Fruit fly (Drosophila melanogaster) whole organism, embryonic: ENCODE results near the gene tipE.

Source experiments
- Ada2b ChIP-seq: fragments of 200-800 bp; sonication (Bioruptor generic); IDR thresholded peaks from 2 replicates; pipeline ENCODE4 v1.3.6; 2022; ENCODE audit warnings: missing biosample characterization, missing genetic modification characterization
- CG10274 ChIP-seq: fragments of 200-800 bp; sonication (Bioruptor generic); optimal IDR thresholded peaks from 3 replicates; lab custom pipeline; 2017; ENCODE audit warnings: missing biosample characterization, mild to moderate bottlenecking, missing genetic modification characterization
- CG10979 ChIP-seq: fragments of 200-800 bp; sonication (Bioruptor generic); optimal IDR thresholded peaks from 2 replicates; lab custom pipeline; 2018; ENCODE audit warnings: missing biosample characterization, mild to moderate bottlenecking, missing genetic modification characterization, moderate library complexity
- CG11504 ChIP-seq: fragments of 200-800 bp; sonication (Bioruptor generic); optimal IDR thresholded peaks from 3 replicates; lab custom pipeline; 2019; ENCODE audit warnings: missing biosample characterization, mild to moderate bottlenecking, missing genetic modification characterization, moderate library complexity
- CG11723 ChIP-seq: fragments of 200-800 bp; sonication (Bioruptor generic); optimal IDR thresholded peaks from 2 replicates; lab custom pipeline; 2017; ENCODE audit warnings: missing biosample characterization, mild to moderate bottlenecking, missing genetic modification characterization
- CG14014 ChIP-seq: fragments of 200-800 bp; sonication (Bioruptor generic); IDR thresholded peaks from 2 replicates; pipeline ENCODE4 v1.3.6; 2022; ENCODE audit warnings: missing biosample characterization, missing genetic modification characterization
- CG17328 ChIP-seq: fragments of 200-800 bp; sonication (Bioruptor generic); IDR thresholded peaks from 2 replicates; pipeline ENCODE4 v1.3.6; 2022; ENCODE audit warnings: missing biosample characterization, missing genetic modification characterization
- CG1832 ChIP-seq: fragments of 200-800 bp; sonication (Bioruptor generic); optimal IDR thresholded peaks from 2 replicates; lab custom pipeline; 2017; ENCODE audit warnings: missing biosample characterization, mild to moderate bottlenecking, missing genetic modification characterization, inconsistent platforms
- CG2712 ChIP-seq: fragments of 200-800 bp; optimal IDR thresholded peaks from 3 replicates; lab custom pipeline; 2019; ENCODE audit warnings: missing biosample characterization, mild to moderate bottlenecking, missing genetic modification characterization, moderate library complexity
- CG30431 ChIP-seq: fragments of 200-800 bp; sonication (Bioruptor generic); optimal IDR thresholded peaks from 2 replicates; lab custom pipeline; 2017; ENCODE audit warnings: missing biosample characterization, missing genetic modification characterization
- CG31365 ChIP-seq: fragments of 200-800 bp; sonication (Bioruptor generic); optimal IDR thresholded peaks from 2 replicates; lab custom pipeline; 2018; ENCODE audit warnings: missing biosample characterization, mild to moderate bottlenecking, missing genetic modification characterization
- CG31388 ChIP-seq: fragments of 200-800 bp; sonication (Bioruptor generic); optimal IDR thresholded peaks from 2 replicates; lab custom pipeline; 2016; ENCODE audit warnings: missing biosample characterization, missing genetic modification characterization
- CG4404 ChIP-seq: fragments of 200-800 bp; sonication (Bioruptor generic); IDR thresholded peaks from 2 replicates; pipeline ENCODE4 v1.3.6; 2022; ENCODE audit warnings: missing biosample characterization, missing genetic modification characterization
- CG4730 ChIP-seq: fragments of 200-800 bp; sonication (Bioruptor generic); IDR thresholded peaks from 2 replicates; pipeline ENCODE4 v1.3.6; 2022; ENCODE audit warnings: missing biosample characterization, missing genetic modification characterization
- CG8478 ChIP-seq: fragments of >200 bp; optimal IDR thresholded peaks from 2 replicates; lab custom pipeline; 2018
- CG9797 ChIP-seq: fragments of 200-800 bp; sonication (Bioruptor generic); optimal IDR thresholded peaks from 3 replicates; lab custom pipeline; 2018; ENCODE audit warnings: missing biosample characterization, mild to moderate bottlenecking, missing genetic modification characterization
- D ChIP-seq, 2 experiments: fragments of 200-800 bp in 1 of 2; fragments of >200 bp in 1 of 2; sonication (Bioruptor generic) in 1 of 2; optimal IDR thresholded peaks; 2 replicates in 1 of 2; 3 replicates in 1 of 2; lab custom pipeline; 2017; ENCODE audit warnings: mild to moderate bottlenecking in 1 of 2, missing biosample characterization in 1 of 2, missing genetic modification characterization in 1 of 2, missing genetic modification reagents in 1 of 2
- Dbx ChIP-seq: fragments of 200-800 bp; sonication (Bioruptor generic); IDR thresholded peaks from 3 replicates; pipeline ENCODE4 v1.3.6; 2022; ENCODE audit warnings: missing biosample characterization, missing genetic modification characterization
- HLH3B ChIP-seq: fragments of 200-800 bp; sonication (Bioruptor generic); IDR thresholded peaks from 2 replicates; pipeline ENCODE4 v1.3.6; 2022; ENCODE audit warnings: missing biosample characterization, missing genetic modification characterization
- Kr ChIP-seq: fragments of 200-800 bp; sonication (Bioruptor generic); optimal IDR thresholded peaks from 2 replicates; lab custom pipeline; 2017; ENCODE audit warnings: missing biosample characterization, mild to moderate bottlenecking, missing genetic modification characterization
- Lpt ChIP-seq: fragments of >200 bp; optimal IDR thresholded peaks from 2 replicates; lab custom pipeline; 2018; ENCODE audit warnings: missing biosample characterization, missing genetic modification characterization
- NC2β ChIP-seq: fragments of 200-800 bp; sonication (Bioruptor generic); optimal IDR thresholded peaks from 2 replicates; lab custom pipeline; 2016; ENCODE audit warnings: missing biosample characterization, missing genetic modification characterization
- Nf-YC ChIP-seq: fragments of 200-800 bp; optimal IDR thresholded peaks from 3 replicates; lab custom pipeline; 2019; ENCODE audit warnings: missing biosample characterization, mild to moderate bottlenecking, missing genetic modification characterization, moderate library complexity
- Oaz ChIP-seq: fragments of 200-800 bp; sonication (Bioruptor generic); IDR thresholded peaks from 2 replicates; pipeline ENCODE4 v1.3.6; 2022; ENCODE audit warnings: missing biosample characterization, missing genetic modification characterization
- Optix ChIP-seq: fragments of 200-800 bp; sonication (Bioruptor generic); IDR thresholded peaks from 3 replicates; pipeline ENCODE4 v1.3.6; 2022; ENCODE audit warnings: missing biosample characterization, missing genetic modification characterization
- Rfx ChIP-seq: fragments of 200-800 bp; sonication (Bioruptor generic); IDR thresholded peaks from 2 replicates; pipeline ENCODE4 v1.3.6; 2022; ENCODE audit warnings: missing biosample characterization, missing genetic modification characterization
- Trl ChIP-seq, 3 experiments: fragments of >200 bp in 2 of 3; fragments of 200-800 bp in 1 of 3; sonication (Bioruptor generic) in 1 of 3; optimal IDR thresholded peaks; 2 replicates in 1 of 3; 3 replicates in 2 of 3; lab custom pipeline; 2016 to 2017; ENCODE audit warnings: missing biosample characterization in 1 of 3, missing genetic modification characterization in 1 of 3
- Vsx1 ChIP-seq: fragments of 200-800 bp; sonication (Bioruptor generic); optimal IDR thresholded peaks from 2 replicates; lab custom pipeline; 2017; ENCODE audit warnings: missing biosample characterization, mild to moderate bottlenecking, missing genetic modification characterization, missing genetic modification reagents
- ash1 ChIP-seq: fragments of 200-800 bp; sonication (Bioruptor generic); optimal IDR thresholded peaks from 2 replicates; lab custom pipeline; 2018; ENCODE audit warnings: missing biosample characterization, mild to moderate bottlenecking, missing genetic modification characterization
- bbx ChIP-seq: fragments of 200-800 bp; sonication (Bioruptor generic); IDR thresholded peaks from 2 replicates; pipeline ENCODE4 v1.3.6; 2022; ENCODE audit warnings: missing biosample characterization, missing genetic modification characterization; ENCODE audit not compliant: partially characterized antibody
- bsh ChIP-seq, 2 experiments: fragments of 200-800 bp; sonication (Bioruptor generic); optimal IDR thresholded peaks; 2 replicates each; lab custom pipeline; 2017 to 2018; ENCODE audit warnings: mild to moderate bottlenecking in 2 of 2, missing biosample characterization in 2 of 2, missing genetic modification characterization in 2 of 2, moderate library complexity in 1 of 2
- ci ChIP-seq: fragments of 200-800 bp; sonication (Bioruptor generic); IDR thresholded peaks from 3 replicates; pipeline ENCODE4 v1.3.6; 2022; ENCODE audit warnings: missing biosample characterization, missing genetic modification characterization
- crp ChIP-seq, 2 experiments: fragments of 200-800 bp; sonication (Bioruptor generic); optimal IDR thresholded peaks; 2 replicates in 1 of 2; 3 replicates in 1 of 2; lab custom pipeline; 2017; ENCODE audit warnings: missing biosample characterization in 2 of 2, missing genetic modification characterization in 2 of 2, mild to moderate bottlenecking in 1 of 2, moderate library complexity in 1 of 2
- esg ChIP-seq: fragments of 200-800 bp; sonication (Bioruptor generic); conservative IDR thresholded peaks from 2 replicates; pipeline ENCODE4 v1.3.6; 2022; ENCODE audit warnings: missing biosample characterization, missing genetic modification characterization
- fd96Cb ChIP-seq: fragments of 200-800 bp; sonication (Bioruptor generic); optimal IDR thresholded peaks from 2 replicates; lab custom pipeline; 2018; ENCODE audit warnings: missing biosample characterization, mild to moderate bottlenecking, missing genetic modification characterization, moderate library complexity
- hb ChIP-seq: fragments of 200-800 bp; sonication (Bioruptor generic); IDR thresholded peaks from 3 replicates; pipeline ENCODE4 v1.3.6; 2022; ENCODE audit warnings: missing biosample characterization, missing genetic modification characterization; ENCODE audit not compliant: partially characterized antibody
- her ChIP-seq: fragments of 200-800 bp; sonication (Bioruptor generic); optimal IDR thresholded peaks from 2 replicates; lab custom pipeline; 2016; ENCODE audit warnings: missing biosample characterization, missing genetic modification characterization
- inv ChIP-seq: fragments of 200-800 bp; sonication (Bioruptor generic); IDR thresholded peaks from 2 replicates; pipeline ENCODE4 v1.3.6; 2022; ENCODE audit warnings: missing biosample characterization, missing genetic modification characterization; ENCODE audit not compliant: partially characterized antibody
- lbe ChIP-seq: fragments of 200-800 bp; sonication (Bioruptor generic); optimal IDR thresholded peaks from 2 replicates; lab custom pipeline; 2016; ENCODE audit warnings: missing biosample characterization, mild to moderate bottlenecking, missing genetic modification characterization
- pan ChIP-seq, 4 experiments: fragments of >200 bp in 3 of 4; fragments of 200-800 bp in 1 of 4; sonication (Bioruptor generic) in 1 of 4; optimal IDR thresholded peaks in 3 of 4; IDR thresholded peaks in 1 of 4; 2 replicates each; pipeline versions ENCODE4 v1.3.6 to Lab custom; 2017 to 2022; ENCODE audit warnings: missing biosample characterization in 2 of 4, missing genetic modification characterization in 2 of 4, mixed read lengths in 1 of 4
- pzg ChIP-seq: fragments of 200-800 bp; sonication (Bioruptor generic); optimal IDR thresholded peaks from 3 replicates; lab custom pipeline; 2018; ENCODE audit warnings: missing biosample characterization, mild to moderate bottlenecking, missing genetic modification characterization, moderate library complexity
- repo ChIP-seq: fragments of 200-800 bp; sonication (Bioruptor generic); optimal IDR thresholded peaks from 2 replicates; lab custom pipeline; 2016; ENCODE audit warnings: missing biosample characterization, missing genetic modification characterization
- sim ChIP-seq: fragments of 200-800 bp; sonication (Bioruptor generic); IDR thresholded peaks from 2 replicates; pipeline ENCODE4 v1.3.6; 2022; ENCODE audit warnings: missing biosample characterization, missing genetic modification characterization
- sima ChIP-seq: fragments of 200-800 bp; sonication (Bioruptor generic); optimal IDR thresholded peaks from 2 replicates; lab custom pipeline; 2016; ENCODE audit warnings: missing biosample characterization, missing genetic modification characterization
- slbo ChIP-seq: fragments of 200-800 bp; sonication (Bioruptor generic); IDR thresholded peaks from 2 replicates; pipeline ENCODE4 v1.3.6; 2022; ENCODE audit warnings: missing biosample characterization, missing genetic modification characterization
- sob ChIP-seq: fragments of 200-800 bp; sonication (Bioruptor generic); IDR thresholded peaks from 2 replicates; pipeline ENCODE4 v1.3.6; 2022; ENCODE audit warnings: missing biosample characterization, missing genetic modification characterization
- stc ChIP-seq: fragments of 200-800 bp; sonication (Bioruptor generic); IDR thresholded peaks from 2 replicates; pipeline ENCODE4 v1.3.6; 2022; ENCODE audit warnings: missing biosample characterization, missing genetic modification characterization
- tx ChIP-seq: fragments of 200-800 bp; sonication (Bioruptor generic); optimal IDR thresholded peaks from 2 replicates; lab custom pipeline; 2016; ENCODE audit warnings: missing biosample characterization, missing genetic modification characterization
- zen ChIP-seq: fragments of 200-800 bp; sonication (Bioruptor generic); optimal IDR thresholded peaks from 3 replicates; lab custom pipeline; 2018; ENCODE audit warnings: missing biosample characterization, mild to moderate bottlenecking, missing genetic modification characterization, moderate library complexity

Gene tipE

DNA sequence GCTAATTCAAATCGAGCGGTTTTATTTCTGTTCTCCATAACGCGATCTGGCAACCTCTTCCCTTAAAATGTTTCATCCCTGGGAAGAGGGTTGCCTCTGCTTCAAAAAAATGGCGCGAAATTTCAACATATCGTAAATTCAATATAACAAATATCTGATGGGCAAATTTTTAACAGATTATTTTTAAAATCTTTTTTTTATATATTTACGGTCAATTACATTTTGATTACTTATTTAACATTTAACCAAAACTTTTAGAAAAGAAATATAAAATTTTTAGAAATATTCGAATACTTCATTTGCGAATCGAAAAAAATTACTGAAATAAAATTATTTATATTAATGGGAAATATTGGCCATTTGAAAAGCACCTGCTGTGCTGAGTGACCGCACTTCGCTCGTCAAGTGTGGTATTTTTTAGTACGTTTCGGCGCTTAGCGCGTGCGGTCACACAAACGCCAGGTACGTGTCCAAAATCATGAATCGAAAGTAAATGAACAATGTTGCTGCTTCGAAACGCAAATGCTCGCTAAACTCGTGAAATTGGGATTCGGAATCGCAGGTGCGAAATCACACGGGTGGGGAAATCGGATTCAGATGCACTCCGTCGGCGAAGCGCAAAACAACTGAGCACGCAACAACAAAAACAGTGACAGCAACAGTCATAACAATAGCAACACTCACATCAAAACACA, 18.2 kb upstream of the tipE start, which contains the start of gene Ero1L (continued):
- TF ChIP-seq hb (GFP tag; lab: Robert Waterston, UW) (no peak), CG17328 (GFP tag; lab: Robert Waterston, UW) (no peak; the same call in 1 of the 2 replicates), stc (GFP tag; lab: Robert Waterston, UW) (no peak), CG14014 (GFP tag; lab: Robert Waterston, UW) (0 out of 2 replicates have a peak, but pooled peaks have one; percentile 8), CG31388 (GFP tag; lab: Kevin White, UChicago) (no peak), ash1 (GFP tag; lab: Kevin White, UChicago) (no peak), Ada2b (no peak), CG4404 (no peak), sima (GFP tag; lab: Kevin White, UChicago) (no peak), Nf-YC (peak; percentile 60), Optix (GFP tag; lab: Robert Waterston, UW) (no peak), Oaz (no peak), pan (optimal IDR thresholded peaks at IDR 0.05; lab: Kevin White, UChicago) (no peak), pan (GFP tag; optimal IDR thresholded peaks at IDR 0.05 in 1 of 2, IDR thresholded peaks at IDR 0.05 in 1 of 2) (no peak), CG2712 (peak; percentile 49), lbe (GFP tag; lab: Kevin White, UChicago) (peak; percentile 53), Rfx (GFP tag; lab: Robert Waterston, UW) (peak; percentile 38), D (optimal IDR thresholded peaks at IDR 0.05; lab: Kevin White, UChicago) (no peak), D (GFP tag; optimal IDR thresholded peaks at IDR 0.05; lab: Kevin White, UChicago) (no peak), zen (tag; lab: Kevin White, UChicago) (peak; percentile 32), CG1832 (GFP tag; lab: Kevin White, UChicago) (no peak), CG31365 (tag; lab: Kevin White, UChicago) (no peak), CG30431 (GFP tag; lab: Kevin White, UChicago) (no peak), NC2β (GFP tag; lab: Kevin White, UChicago) (no peak), Kr (GFP tag; lab: Kevin White, UChicago) (no peak), bsh (GFP tag; optimal IDR thresholded peaks at IDR 0.05; lab: Kevin White, UChicago) (no peak), fd96Cb (tag; lab: Kevin White, UChicago) (peak; percentile 14), inv (no peak), ci (peak; percentile 72; the same call in 2 of the 3 replicates), CG4730 (GFP tag; lab: Robert Waterston, UW) (no peak), tx (GFP tag; lab: Kevin White, UChicago) (no peak), CG11504 (tag; lab: Kevin White, UChicago) (no peak), CG11723 (no peak), Trl (optimal IDR thresholded peaks at IDR 0.05; lab: Kevin White, UChicago) (no peak), Trl (GFP tag; optimal IDR thresholded peaks at IDR 0.05; lab: Kevin White, UChicago) (no peak), bbx (GFP tag; lab: Robert Waterston, UW) (peak; percentile 50), repo (GFP tag; lab: Kevin White, UChicago) (no peak), Dbx (GFP tag; lab: Robert Waterston, UW) (0 out of 3 replicates have a peak, but pooled peaks have one; percentile 60), Lpt (GFP tag; lab: Kevin White, UChicago) (no peak), CG9797 (GFP tag; lab: Kevin White, UChicago) (peak; percentile 94), slbo (no peak), Vsx1 (no peak), crp (GFP tag; optimal IDR thresholded peaks at IDR 0.05; lab: Kevin White, UChicago) (peak in 1 of 2 experiments; percentile 54), pzg (GFP tag; lab: Kevin White, UChicago) (peak; percentile 63), CG8478 (lab: Kevin White, UChicago) (no peak), CG10274 (GFP tag; lab: Kevin White, UChicago) (no peak), HLH3B (GFP tag; lab: Robert Waterston, UW) (no peak), CG10979 (tag; lab: Kevin White, UChicago) (peak; percentile 29), esg (GFP tag; lab: Robert Waterston, UW) (peak; percentile 73), sim (GFP tag; lab: Robert Waterston, UW) (no peak), her (GFP tag; lab: Kevin White, UChicago) (peak; percentile 27), sob (GFP tag; lab: Robert Waterston, UW) (no peak)
